Fruit fly (Drosophila melanogaster): ENCODE measurements around the gene CG14075.

The CG14075 gene

dm6 chr3L:19015454-19016054 is 30.8 kb downstream of the CG14075 start (continued):
- TF ChIP-seq run (tag; optimal IDR thresholded peaks at IDR 0.05) (no peak), kay (GFP tag; optimal IDR thresholded peaks at IDR 0.05) (no peak), sqz (GFP tag; optimal IDR thresholded peaks at IDR 0.05) (peak; percentile 41), Fer3 (tag; optimal IDR thresholded peaks at IDR 0.05) (no peak), wek (GFP tag; optimal IDR thresholded peaks at IDR 0.05) (no peak), phol (tag; optimal IDR thresholded peaks at IDR 0.05) (no peak), Hmr (GFP tag; optimal IDR thresholded peaks at IDR 0.05) (peak; percentile 1), B-H2 (GFP tag; optimal IDR thresholded peaks at IDR 0.05) (peak; percentile 11), Lhr (GFP tag; optimal IDR thresholded peaks at IDR 0.05) (no peak), CG9876 (GFP tag; optimal IDR thresholded peaks at IDR 0.05) (no peak), sd (tag; optimal IDR thresholded peaks at IDR 0.05) (peak; percentile 94), CG15011 (GFP tag; optimal IDR thresholded peaks at IDR 0.05) (no peak), grau (tag; optimal IDR thresholded peaks at IDR 0.05) (no peak), pnt (GFP tag; optimal IDR thresholded peaks at IDR 0.05) (no peak), sens (GFP tag) (peak; percentile 24), CG9817 (tag; optimal IDR thresholded peaks at IDR 0.05) (no peak), gro (GFP tag; optimal IDR thresholded peaks at IDR 0.05) (peak; percentile 88), schlank (tag; optimal IDR thresholded peaks at IDR 0.05) (no peak), CG5245 (GFP tag; optimal IDR thresholded peaks at IDR 0.05) (no peak), exex (tag; optimal IDR thresholded peaks at IDR 0.05) (peak; percentile 87), CG11456 (GFP tag; IDR thresholded peaks at IDR 0.05) (no peak), sug (tag; optimal IDR thresholded peaks at IDR 0.05) (peak; percentile 89), CG16813 (GFP tag; IDR thresholded peaks at IDR 0.05; ENCODE audit: partially characterized antibody) (no peak), al (GFP tag; IDR thresholded peaks at IDR 0.05) (no peak), CG12744 (GFP tag; optimal IDR thresholded peaks at IDR 0.05) (no peak), Atf-2 (GFP tag; optimal IDR thresholded peaks at IDR 0.05) (no peak), CG12071 (GFP tag; optimal IDR thresholded peaks at IDR 0.05) (no peak), pb (GFP tag; optimal IDR thresholded peaks at IDR 0.05) (no peak), Jarid2 (GFP tag; optimal IDR thresholded peaks at IDR 0.05) (no peak), grn (GFP tag; optimal IDR thresholded peaks at IDR 0.05) (peak; percentile 89), CG4328 (GFP tag; optimal IDR thresholded peaks at IDR 0.05) (no peak), CG4820 (GFP tag; optimal IDR thresholded peaks at IDR 0.05) (no peak), CG34376 (GFP tag; optimal IDR thresholded peaks at IDR 0.05) (peak; percentile 44)

dm6 chr3L:19016133-19016804 is 31.5 kb downstream of the CG14075 start:
- TF ChIP-seq prd (optimal IDR thresholded peaks at IDR 0.05): no peak
- peak; percentile 36; the same call in 1 of the 3 replicates for TF ChIP-seq prd (GFP tag; IDR thresholded peaks at IDR 0.05)
- peak; percentile 33 for TF ChIP-seq bcd (GFP tag; optimal IDR thresholded peaks at IDR 0.05)
- TF ChIP-seq CG10209 (GFP tag; optimal IDR thresholded peaks at IDR 0.05): peak; percentile 35
- no peak for TF ChIP-seq lola (GFP tag; optimal IDR thresholded peaks at IDR 0.05)
- TF ChIP-seq CG13894 (tag; optimal IDR thresholded peaks at IDR 0.05): peak; percentile 82
- 0 out of 2 replicates have a peak, but pooled peaks have one; percentile 21 for TF ChIP-seq Taf1 (GFP tag; IDR thresholded peaks at IDR 0.05)
- TF ChIP-seq BtbVII (GFP tag; optimal IDR thresholded peaks at IDR 0.05): peak; percentile 35
- TF ChIP-seq CG3065 (GFP tag; optimal IDR thresholded peaks at IDR 0.05): no peak
- peak; percentile 45; the same call in 1 of the 2 replicates for TF ChIP-seq Ptx1 (GFP tag; IDR thresholded peaks at IDR 0.05)
- TF ChIP-seq bbx (GFP tag; IDR thresholded peaks at IDR 0.05; ENCODE audit: partially characterized antibody): 0 out of 2 replicates have a peak, but pooled peaks have one; percentile 33
- no peak for TF ChIP-seq CG4328 (GFP tag; optimal IDR thresholded peaks at IDR 0.05)
- TF ChIP-seq Jarid2 (GFP tag; optimal IDR thresholded peaks at IDR 0.05): peak; percentile 12
- peak; percentile 88 for TF ChIP-seq D19A (tag; optimal IDR thresholded peaks at IDR 0.05)
- TF ChIP-seq CG13775 (GFP tag; optimal IDR thresholded peaks at IDR 0.05): peak; percentile 1
- peak; percentile 12 for TF ChIP-seq CG12659 (GFP tag; optimal IDR thresholded peaks at IDR 0.05)
- TF ChIP-seq Meics (GFP tag; optimal IDR thresholded peaks at IDR 0.05): peak; percentile 73
- peak; percentile 11 for TF ChIP-seq Ssrp (tag; optimal IDR thresholded peaks at IDR 0.05)
- no peak for TF ChIP-seq ab (GFP tag; optimal IDR thresholded peaks at IDR 0.05)
